Worm (Caenorhabditis elegans) whole organism, late embryonic: ENCODE measurements around the gene F40A3.6.

ENCODE experiments used
- che-1 ChIP-seq: sonication (generic microtip); optimal IDR thresholded peaks from 2 replicates; lab custom pipeline; 2016; ENCODE audit warnings: mild to moderate bottlenecking, missing genetic modification characterization, missing compliant biosample characterization
- elt-2 ChIP-seq: sonication (generic microtip); optimal IDR thresholded peaks from 2 replicates; lab custom pipeline; 2016; ENCODE audit warnings: missing genetic modification reagents, missing genetic modification characterization, missing compliant biosample characterization
- gmeb-2 ChIP-seq: sonication (generic microtip); optimal IDR thresholded peaks from 2 replicates; lab custom pipeline; 2016; ENCODE audit warnings: missing genetic modification characterization, inconsistent platforms, missing compliant biosample characterization
- nfya-1 ChIP-seq: sonication (generic microtip); optimal IDR thresholded peaks from 2 replicates; lab custom pipeline; 2017; ENCODE audit warnings: missing genetic modification characterization, mild to moderate bottlenecking, missing compliant biosample characterization, antibody characterized with exemption, moderate library complexity
- unc-55 ChIP-seq: sonication (generic microtip); optimal IDR thresholded peaks from 2 replicates; lab custom pipeline; 2017; ENCODE audit warnings: missing biosample characterization, missing genetic modification reagents, missing genetic modification characterization

ce11 chrV:7864663-7865062, 29.0 kb downstream of the F40A3.6 start, which contains the start of gene C37C3.11:
- no peak for TF ChIP-seq gmeb-2 (tag; lab: Kevin White, UChicago)
- no peak for TF ChIP-seq che-1 (tag; lab: Kevin White, UChicago)
- TF ChIP-seq nfya-1 (tag; lab: Kevin White, UChicago): no peak
- no peak for TF ChIP-seq unc-55 (GFP tag; lab: Kevin White, UChicago)
- no peak for TF ChIP-seq elt-2 (tag; lab: Kevin White, UChicago)
